Worm (Caenorhabditis elegans) whole organism, L4/young adult: Measurements from ENCODE around the gene F54D5.4.

ENCODE experiments used
- W03F9.2 ChIP-seq: fragments of 150-350 bp; optimal IDR thresholded peaks from 2 replicates; lab custom pipeline; 2014; ENCODE audit warnings: missing biosample characterization, missing genetic modification characterization
- dao-5 ChIP-seq: sonication (generic microtip); optimal IDR thresholded peaks from 2 replicates; lab custom pipeline; 2016; ENCODE audit warnings: missing genotype, missing genetic modification characterization, moderate library complexity, missing compliant biosample characterization

ce11 chrII:11555634-11556033 lies 14.0 kb upstream of the F54D5.4 start, which contains the start of gene F54D5.24:
- TF ChIP-seq W03F9.2: no peak
- no peak for TF ChIP-seq dao-5 (tag; lab: Kevin White, UChicago)
